Worm (Caenorhabditis elegans) whole organism, L3 larva: ENCODE results near the gene str-115.

Experiments used
- nhr-67 ChIP-seq: fragments of 150-350 bp; optimal IDR thresholded peaks from 2 replicates; lab custom pipeline; 2014; ENCODE audit warnings: missing biosample characterization, missing genetic modification characterization
- skn-1 ChIP-seq: fragments of 150-350 bp; optimal IDR thresholded peaks from 2 replicates; lab custom pipeline; 2014; ENCODE audit warnings: missing biosample characterization, missing genetic modification characterization
- snpc-4 ChIP-seq: fragments of 150-350 bp; optimal IDR thresholded peaks from 2 replicates; lab custom pipeline; 2014; ENCODE audit warnings: missing biosample characterization, missing genetic modification characterization
- unc-39 ChIP-seq: sonication (generic microtip); optimal IDR thresholded peaks from 4 replicates; lab custom pipeline; 2017; ENCODE audit warnings: missing biosample characterization, missing genetic modification characterization

- TF ChIP-seq skn-1 (tag; lab: Kevin White, UChicago) (no peak), unc-39 (tag; lab: Kevin White, UChicago) (no peak), snpc-4 (no peak), nhr-67 (tag; lab: Kevin White, UChicago) (no peak)
These were observed 13.4 kb downstream of the str-115 start, which contains the start of gene gly-20 for ce11 chrV:11282272-11282671.
